Fruit fly (Drosophila melanogaster): Measurements from ENCODE around the gene Imp.

The Imp gene

DNA sequence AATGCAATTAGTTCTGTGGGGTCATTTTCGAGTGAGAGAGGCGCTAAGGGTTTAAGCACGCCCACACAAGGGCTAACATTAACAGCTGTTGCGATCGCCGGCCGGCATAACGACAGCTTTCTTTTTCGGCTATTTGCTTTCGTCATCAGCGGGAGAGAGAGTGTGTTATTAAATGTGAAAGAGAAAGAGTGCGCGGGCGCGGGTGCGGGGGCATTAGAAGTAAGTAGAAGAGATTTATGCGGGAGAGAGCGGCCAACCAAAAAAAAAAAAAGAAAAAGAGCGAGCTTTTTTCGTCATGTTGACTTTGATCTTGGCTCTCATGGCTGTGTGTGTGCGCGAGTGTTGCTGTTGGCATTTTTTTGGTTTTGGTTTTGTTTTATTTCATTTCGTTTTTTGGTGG lies 10.0 kb downstream of the Imp start (continued):
- no peak for TF ChIP-seq Dref (GFP tag; IDR thresholded peaks at IDR 0.05)
- TF ChIP-seq B-H2 (GFP tag; optimal IDR thresholded peaks at IDR 0.05) = no peak
- 0 out of 2 replicates have a peak, but pooled peaks have one; percentile 27 for TF ChIP-seq CG5953 (GFP tag; IDR thresholded peaks at IDR 0.05)
- TF ChIP-seq tup (GFP tag; optimal IDR thresholded peaks at IDR 0.05) = no peak
- TF ChIP-seq scrt (GFP tag; optimal IDR thresholded peaks at IDR 0.05) = peak; percentile 15
- TF ChIP-seq CG7357 (GFP tag; IDR thresholded peaks at IDR 0.05) = no peak
- peak; percentile 51 for TF ChIP-seq sd (tag; optimal IDR thresholded peaks at IDR 0.05)
- TF ChIP-seq CG8281 (tag; optimal IDR thresholded peaks at IDR 0.05) = no peak
- peak; percentile 91 for TF ChIP-seq sqz (GFP tag; optimal IDR thresholded peaks at IDR 0.05)
- TF ChIP-seq salm (tag; optimal IDR thresholded peaks at IDR 0.05) = no peak
- TF ChIP-seq CG14710 (tag; optimal IDR thresholded peaks at IDR 0.05) = no peak
- no peak for TF ChIP-seq bcd (GFP tag; optimal IDR thresholded peaks at IDR 0.05)
- TF ChIP-seq hb (GFP tag; IDR thresholded peaks at IDR 0.05; ENCODE audit: partially characterized antibody) = no peak
- peak; percentile 28 for TF ChIP-seq HLHmδ (GFP tag; optimal IDR thresholded peaks at IDR 0.05)
- peak; percentile 50; the same call in 1 of the 3 replicates for TF ChIP-seq ci (GFP tag; IDR thresholded peaks at IDR 0.05)
- no peak for TF ChIP-seq CG2202 (tag; optimal IDR thresholded peaks at IDR 0.05)
- no peak for TF ChIP-seq CG8478 (optimal IDR thresholded peaks at IDR 0.05)
- peak; percentile 63; the same call in 2 of the 3 replicates for TF ChIP-seq sr (GFP tag; IDR thresholded peaks at IDR 0.05)
- peak; percentile 19; the same call in 1 of the 2 replicates for TF ChIP-seq Awh (GFP tag; IDR thresholded peaks at IDR 0.05)
- no peak for TF ChIP-seq Hr78 (GFP tag; optimal IDR thresholded peaks at IDR 0.05)
- peak; percentile 84 for TF ChIP-seq z (GFP tag; IDR thresholded peaks at IDR 0.05)
- 0 out of 2 replicates have a peak, but pooled peaks have one; percentile 37 for TF ChIP-seq ato (GFP tag; IDR thresholded peaks at IDR 0.05; ENCODE audit: partially characterized antibody)
- TF ChIP-seq cad (GFP tag; optimal IDR thresholded peaks at IDR 0.05) = no peak
- TF ChIP-seq trem (tag; optimal IDR thresholded peaks at IDR 0.05) = no peak
- no peak for TF ChIP-seq CG4328 (GFP tag; optimal IDR thresholded peaks at IDR 0.05)
- no peak for TF ChIP-seq ase (GFP tag; IDR thresholded peaks at IDR 0.05)
- no peak for TF ChIP-seq chif (GFP tag; optimal IDR thresholded peaks at IDR 0.05)

- peak; percentile 33 for TF ChIP-seq psq (GFP tag; optimal IDR thresholded peaks at IDR 0.05)
- TF ChIP-seq Tbp (GFP tag; optimal IDR thresholded peaks at IDR 0.05) = no peak
- TF ChIP-seq HHEX (GFP tag; optimal IDR thresholded peaks at IDR 0.05) = no peak
- TF ChIP-seq CG17385 (GFP tag; optimal IDR thresholded peaks at IDR 0.05) = peak; percentile 33
- TF ChIP-seq Atf-2 (GFP tag; optimal IDR thresholded peaks at IDR 0.05) = no peak
- TF ChIP-seq CG13775 (GFP tag; optimal IDR thresholded peaks at IDR 0.05) = no peak
- TF ChIP-seq Oaz (GFP tag; IDR thresholded peaks at IDR 0.05) = no peak
- no peak for TF ChIP-seq CG18599 (GFP tag; optimal IDR thresholded peaks at IDR 0.05)
- peak; percentile 86 for TF ChIP-seq pros (GFP tag; optimal IDR thresholded peaks at IDR 0.05)
- TF ChIP-seq stwl (tag; optimal IDR thresholded peaks at IDR 0.05) = peak; percentile 8
- no peak for TF ChIP-seq Nf-YC (tag; optimal IDR thresholded peaks at IDR 0.05)
- TF ChIP-seq eve (GFP tag; optimal IDR thresholded peaks at IDR 0.05) = no peak
- no peak for TF ChIP-seq Doc3 (GFP tag; IDR thresholded peaks at IDR 0.05; ENCODE audit: partially characterized antibody)
- TF ChIP-seq cg (GFP tag; optimal IDR thresholded peaks at IDR 0.05) = peak; percentile 30
- TF ChIP-seq twi (tag; optimal IDR thresholded peaks at IDR 0.05) = peak; percentile 29
- TF ChIP-seq CG17328 (GFP tag; IDR thresholded peaks at IDR 0.05) = no peak
- TF ChIP-seq Stat92E (GFP tag; optimal IDR thresholded peaks at IDR 0.05) = peak in 1 of 3 experiments; percentile 96
- no peak for TF ChIP-seq CG4617 (GFP tag; optimal IDR thresholded peaks at IDR 0.05; ENCODE audit: borderline replicate concordance)
- no peak for TF ChIP-seq HLH54F (GFP tag; optimal IDR thresholded peaks at IDR 0.05)
- no peak for TF ChIP-seq rib (GFP tag; IDR thresholded peaks at IDR 0.05)
- TF ChIP-seq Kr (GFP tag; optimal IDR thresholded peaks at IDR 0.05) = no peak
Observed at dm6 chrX:10808684-10809083, 15.4 kb downstream of the Imp start.
